Worm (Caenorhabditis elegans): Measurements from ENCODE around the gene C01B10.6.

The C01B10.6 gene

ce11 chrIV:6631704-6632272, 8.2 kb upstream of the C01B10.6 start, which contains the start of the genes cest-5.1 and C01B10.9 (continued):
- no peak for TF ChIP-seq unc-39 (tag; optimal IDR thresholded peaks at IDR 0.05)

DNA sequence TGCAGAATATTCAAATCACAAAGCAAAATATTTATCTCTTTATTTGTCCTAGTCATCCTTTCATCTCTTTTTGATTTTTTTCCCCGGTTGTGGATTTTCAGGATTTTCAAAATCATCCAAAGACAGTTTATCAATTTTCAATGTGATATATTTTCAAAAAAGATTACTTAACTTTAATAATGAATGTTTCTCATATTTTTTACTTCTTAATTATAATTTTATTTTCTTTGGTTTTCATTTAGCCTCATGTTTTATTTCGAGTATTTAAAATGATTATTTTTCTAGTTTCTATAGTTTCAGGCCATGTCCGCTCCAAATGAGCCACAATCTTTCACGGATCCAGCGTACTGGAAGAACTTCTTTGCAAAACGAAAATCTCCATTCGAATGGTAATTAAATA, 5.2 kb upstream of the C01B10.6 start, which contains the start of gene metl-13:
Gene metl-13, plus strand, starts transcription at position 301 of the 400 bp plus-strand sequence.
- no peak for TF ChIP-seq fos-1 (tag; optimal IDR thresholded peaks at IDR 0.05)
- no peak for TF ChIP-seq jun-1 (tag; optimal IDR thresholded peaks at IDR 0.05)
- TF ChIP-seq sea-2 (GFP tag; optimal IDR thresholded peaks at IDR 0.05) = no peak
- no peak for TF ChIP-seq R02D3.7 (tag; optimal IDR thresholded peaks at IDR 0.05)
- TF ChIP-seq lin-15B (tag; optimal IDR thresholded peaks at IDR 0.05) = no peak
- no peak for TF ChIP-seq ceh-28 (tag; optimal IDR thresholded peaks at IDR 0.05)
- TF ChIP-seq aly-2 (tag; optimal IDR thresholded peaks at IDR 0.05) = no peak
- TF ChIP-seq zag-1 (tag; optimal IDR thresholded peaks at IDR 0.05) = no peak
- no peak for TF ChIP-seq elt-1 (tag; optimal IDR thresholded peaks at IDR 0.05)
- TF ChIP-seq skn-1 (tag; optimal IDR thresholded peaks at IDR 0.05) = no peak
- TF ChIP-seq ceh-82 (tag; optimal IDR thresholded peaks at IDR 0.05) = no peak

DNA sequence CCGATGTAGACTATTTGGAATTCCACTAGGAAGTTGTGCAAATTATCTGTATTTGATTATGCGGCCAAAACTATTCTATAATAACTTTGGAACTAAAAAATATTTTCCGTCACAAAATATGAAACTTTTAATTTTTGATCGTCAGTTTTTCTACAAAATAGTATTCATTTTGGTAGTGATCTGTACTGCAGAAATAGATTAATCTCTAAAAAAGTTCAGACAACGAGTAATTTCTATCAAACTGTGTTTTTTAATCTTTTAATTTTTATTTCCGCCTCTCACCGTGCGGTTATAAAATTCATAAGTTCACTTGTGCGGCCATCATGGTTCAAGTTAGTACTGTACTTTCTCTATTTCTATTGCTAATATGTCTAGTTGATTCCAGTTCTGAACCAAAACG, 1.7 kb upstream of the C01B10.6 start, which contains the start of gene C01B10.7:
Gene C01B10.7, plus strand, starts transcription at position 301 of the 400 bp plus-strand sequence.
- TF ChIP-seq ceh-9 (tag; optimal IDR thresholded peaks at IDR 0.05) = no peak
- TF ChIP-seq ceh-28 (tag; optimal IDR thresholded peaks at IDR 0.05) = no peak
- TF ChIP-seq ceh-16 (tag; optimal IDR thresholded peaks at IDR 0.05) = no peak
- TF ChIP-seq jun-1 (tag; optimal IDR thresholded peaks at IDR 0.05) = no peak
- TF ChIP-seq nhr-237 (tag; optimal IDR thresholded peaks at IDR 0.05) = no peak
- TF ChIP-seq ztf-4 (tag; optimal IDR thresholded peaks at IDR 0.05) = no peak
- TF ChIP-seq sea-2 (GFP tag; optimal IDR thresholded peaks at IDR 0.05) = no peak
- no peak for TF ChIP-seq zag-1 (tag; optimal IDR thresholded peaks at IDR 0.05)
- no peak for TF ChIP-seq egl-27 (tag; optimal IDR thresholded peaks at IDR 0.05)
- TF ChIP-seq ceh-82 (tag; optimal IDR thresholded peaks at IDR 0.05) = no peak
- TF ChIP-seq nhr-67 (tag; optimal IDR thresholded peaks at IDR 0.05) = no peak

ce11 chrIV:6645867-6646655, 6.1 kb downstream of the C01B10.6 start, which contains the start of gene hil-7:
Gene hil-7 (plus strand): TSS chrIV:6646312.
- TF ChIP-seq jun-1 (tag; optimal IDR thresholded peaks at IDR 0.05) = peak; percentile 1
- peak; percentile 27 for TF ChIP-seq nhr-25 (tag; optimal IDR thresholded peaks at IDR 0.05)
- TF ChIP-seq lin-15B (tag; optimal IDR thresholded peaks at IDR 0.05) = peak; percentile 3
- TF ChIP-seq nfya-1 (tag; optimal IDR thresholded peaks at IDR 0.05; ENCODE audit: insufficient read depth) = peak; percentile 41
- TF ChIP-seq nhr-23 (tag; optimal IDR thresholded peaks at IDR 0.05) = peak; percentile 35
- no peak for TF ChIP-seq nhr-11 (tag; optimal IDR thresholded peaks at IDR 0.05)
- no peak for TF ChIP-seq ZK546.5 (tag; optimal IDR thresholded peaks at IDR 0.05)
- TF ChIP-seq elt-2 (tag; optimal IDR thresholded peaks at IDR 0.05) = peak; percentile 30
- peak; percentile 24 for TF ChIP-seq sea-2 (GFP tag; optimal IDR thresholded peaks at IDR 0.05)
- peak; percentile 25 for TF ChIP-seq pha-4 (tag; optimal IDR thresholded peaks at IDR 0.05)
- TF ChIP-seq egl-27 (tag; optimal IDR thresholded peaks at IDR 0.05) = no peak

DNA sequence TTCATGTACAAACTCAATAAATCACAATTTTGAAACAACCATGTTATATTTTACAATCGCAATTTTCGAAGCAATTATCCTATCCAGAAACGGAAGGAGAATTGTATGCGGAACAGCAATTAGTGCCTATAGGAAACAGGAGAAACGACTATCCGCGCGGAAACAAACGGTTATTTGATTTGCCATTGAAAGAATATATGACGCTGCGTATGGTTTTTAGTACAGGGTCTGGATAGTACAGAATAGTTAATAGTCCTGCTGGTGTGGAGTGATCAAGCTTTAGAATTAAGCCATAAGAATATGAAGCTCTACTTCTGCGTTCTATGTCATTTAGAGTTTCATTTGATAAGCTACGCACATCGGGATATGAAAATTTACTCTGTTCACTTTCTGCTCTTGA, 6.9 kb downstream of the C01B10.6 start:
- TF ChIP-seq pqm-1 (tag; optimal IDR thresholded peaks at IDR 0.05) (no peak), unc-39 (tag; optimal IDR thresholded peaks at IDR 0.05) (no peak), ama-1 (optimal IDR thresholded peaks at IDR 0.05) (no peak), ZK546.5 (tag; optimal IDR thresholded peaks at IDR 0.05) (no peak), eor-1 (tag; optimal IDR thresholded peaks at IDR 0.05) (no peak), nhr-76 (tag; optimal IDR thresholded peaks at IDR 0.05) (no peak), fos-1 (tag; optimal IDR thresholded peaks at IDR 0.05) (no peak), aly-2 (tag; optimal IDR thresholded peaks at IDR 0.05) (no peak)

DNA sequence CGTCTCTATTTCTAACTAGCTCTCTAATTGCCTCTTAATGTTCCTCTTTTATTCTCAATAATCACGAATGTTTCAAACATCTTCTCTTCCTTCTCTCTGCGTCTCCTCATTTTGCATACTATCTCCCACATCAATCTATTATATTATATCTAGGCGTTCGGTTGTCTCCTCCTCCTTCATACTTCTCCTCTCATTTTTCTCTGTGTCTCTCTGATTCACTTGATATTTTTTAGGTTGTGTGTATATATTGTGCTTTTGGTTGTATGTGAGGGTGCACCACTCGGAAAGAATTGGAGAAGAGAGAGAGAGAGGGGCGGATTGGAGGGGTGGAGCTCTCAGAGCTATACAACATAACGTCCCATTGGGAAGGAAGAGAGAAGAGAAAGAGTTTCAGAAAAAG, 8.6 kb downstream of the C01B10.6 start:
- no peak for TF ChIP-seq R02D3.7 (tag; optimal IDR thresholded peaks at IDR 0.05)
- TF ChIP-seq elt-3 (tag; optimal IDR thresholded peaks at IDR 0.05) = no peak
- TF ChIP-seq skn-1 (tag; optimal IDR thresholded peaks at IDR 0.05) = no peak
- TF ChIP-seq daf-12 (tag; optimal IDR thresholded peaks at IDR 0.05) = no peak
- TF ChIP-seq nfya-1 (tag; optimal IDR thresholded peaks at IDR 0.05; ENCODE audit: insufficient read depth) = peak; percentile 30
- peak; percentile 27 for TF ChIP-seq hmg-11 (tag; optimal IDR thresholded peaks at IDR 0.05)
- TF ChIP-seq ceh-9 (tag; optimal IDR thresholded peaks at IDR 0.05) = no peak
- peak; percentile 26 for TF ChIP-seq nhr-25 (tag; optimal IDR thresholded peaks at IDR 0.05)
- TF ChIP-seq ceh-28 (tag; optimal IDR thresholded peaks at IDR 0.05) = no peak
- TF ChIP-seq ztf-4 (tag; optimal IDR thresholded peaks at IDR 0.05) = no peak
- no peak for TF ChIP-seq lin-39 (tag; optimal IDR thresholded peaks at IDR 0.05)
- TF ChIP-seq lsy-12 (tag; optimal IDR thresholded peaks at IDR 0.05) = no peak
- TF ChIP-seq fos-1 (tag; optimal IDR thresholded peaks at IDR 0.05) = no peak
- no peak for TF ChIP-seq ceh-16 (tag; optimal IDR thresholded peaks at IDR 0.05)
- TF ChIP-seq unc-62 (GFP tag; optimal IDR thresholded peaks at IDR 0.05) = no peak
- TF ChIP-seq fkh-10 (GFP tag; optimal IDR thresholded peaks at IDR 0.05) = no peak
- TF ChIP-seq ceh-82 (tag; optimal IDR thresholded peaks at IDR 0.05) = no peak
- no peak for TF ChIP-seq lin-15B (tag; optimal IDR thresholded peaks at IDR 0.05)

Data from whole organism, L3 larva.